Worm (Caenorhabditis elegans) whole organism, midembryonic: Measurements from ENCODE around the gene T03F6.4.

Experiments
- T22C8.4 ChIP-seq: fragments of 200-800 bp; sonication (Bioruptor generic); IDR thresholded peaks from 2 replicates; pipeline ENCODE4 v1.3.6; 2022; ENCODE audit warnings: missing genetic modification characterization, missing compliant biosample characterization
- cog-1 ChIP-seq: sonication (generic microtip); optimal IDR thresholded peaks from 2 replicates; lab custom pipeline; 2016; ENCODE audit warnings: missing genetic modification characterization, missing compliant biosample characterization
- flt-1 ChIP-seq: fragments of 200-800 bp; sonication (Bioruptor generic); IDR thresholded peaks from 2 replicates; pipeline ENCODE4 v1.3.6; 2022; ENCODE audit warnings: missing genetic modification characterization, missing compliant biosample characterization
- klf-2 ChIP-seq: fragments of 200-800 bp; sonication (Bioruptor generic); conservative IDR thresholded peaks from 2 replicates; pipeline ENCODE4 v1.3.6; 2022; ENCODE audit warnings: missing genetic modification reagents, missing genetic modification characterization, missing compliant biosample characterization
- med-1 ChIP-seq: sonication (generic microtip); optimal IDR thresholded peaks from 2 replicates; lab custom pipeline; 2017; ENCODE audit warnings: missing genetic modification characterization, mild to moderate bottlenecking, missing compliant biosample characterization, antibody characterized with exemption, missing genetic modification reagents; ENCODE audit not compliant: insufficient read depth
- ref-1 ChIP-seq: fragments of 200-800 bp; sonication (Bioruptor generic); conservative IDR thresholded peaks from 2 replicates; pipeline ENCODE4 v1.3.6; 2022; ENCODE audit warnings: missing genetic modification reagents, missing genetic modification characterization, missing compliant biosample characterization
- tab-1 ChIP-seq: fragments of 200-800 bp; sonication (Bioruptor generic); IDR thresholded peaks from 2 replicates; pipeline ENCODE4 v1.3.6; 2022; ENCODE audit warnings: missing genetic modification characterization, missing compliant biosample characterization
- ztf-23 ChIP-seq: fragments of 200-800 bp; sonication (Bioruptor generic); IDR thresholded peaks from 2 replicates; pipeline ENCODE4 v1.3.6; 2022; ENCODE audit warnings: missing genetic modification reagents, missing genetic modification characterization, missing compliant biosample characterization
- ztf-29 ChIP-seq: fragments of 200-800 bp; sonication (Bioruptor generic); IDR thresholded peaks from 2 replicates; pipeline ENCODE4 v1.3.6; 2022; ENCODE audit warnings: missing genetic modification reagents, missing genetic modification characterization, missing compliant biosample characterization

The T03F6.4 gene

DNA sequence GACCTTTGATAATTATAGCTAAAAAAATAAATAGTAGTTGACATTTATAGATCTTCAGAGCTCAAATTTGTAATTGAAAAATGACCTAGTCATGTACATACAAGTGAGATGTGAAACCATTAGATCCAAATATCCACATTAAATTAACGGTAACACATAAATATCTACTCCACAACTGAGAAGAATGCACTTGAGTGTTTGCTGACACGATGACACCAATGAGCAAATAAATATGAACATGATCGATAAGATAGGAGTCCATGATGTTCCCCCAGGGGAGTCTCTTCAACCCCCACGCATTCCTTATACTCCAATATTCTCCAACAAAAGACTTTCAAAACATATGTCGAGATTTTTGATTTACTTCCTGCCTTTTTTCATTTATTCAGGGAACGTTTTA lies 18.5 kb downstream of the T03F6.4 start, which contains the start of gene ttr-52:
TSS of gene ttr-52 (plus strand) at position 301 of the 400 bp plus-strand sequence.
- no peak for TF ChIP-seq med-1 (GFP tag; lab: Kevin White, UChicago)

DNA sequence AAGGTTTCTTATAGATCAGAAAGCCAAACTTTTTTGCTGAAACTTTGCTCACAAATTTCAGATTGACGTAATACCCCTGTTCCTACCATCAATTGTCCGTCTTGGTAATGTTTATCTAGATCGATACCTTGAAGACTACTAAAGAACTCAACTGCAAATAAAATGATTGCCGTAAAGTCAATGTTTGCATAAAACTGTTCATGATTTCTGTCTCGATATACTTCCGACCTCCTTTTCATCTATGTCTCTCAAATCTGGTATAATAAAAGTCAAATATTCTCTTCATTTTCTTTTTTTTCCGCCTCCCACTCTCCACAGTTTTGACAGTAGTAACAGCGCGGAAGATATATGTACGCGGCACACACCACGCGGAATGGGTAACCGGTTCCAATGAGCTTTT lies 19.6 kb downstream of the T03F6.4 start, which contains the start of gene nas-1:
TSS of gene nas-1 (plus strand) at position 301 of the 400 bp plus-strand sequence.
- TF ChIP-seq flt-1 (GFP tag; lab: Robert Waterston, UW) (no peak), ztf-23 (GFP tag; lab: Robert Waterston, UW) (no peak), klf-2 (GFP tag; lab: Robert Waterston, UW) (no peak), ztf-29 (GFP tag; lab: Robert Waterston, UW) (no peak), tab-1 (GFP tag; lab: Robert Waterston, UW) (no peak), med-1 (GFP tag; lab: Kevin White, UChicago) (no peak), ref-1 (GFP tag; lab: Robert Waterston, UW) (no peak), cog-1 (tag; lab: Kevin White, UChicago) (no peak), T22C8.4 (no peak)

ce11 chrIII:13409498-13409897 lies 23.5 kb downstream of the T03F6.4 start, which contains the start of gene myo-6:
Gene myo-6 (plus strand): TSS chrIII:13409798.
- TF ChIP-seq ztf-23 (GFP tag; lab: Robert Waterston, UW) = no peak
- TF ChIP-seq ref-1 (GFP tag; lab: Robert Waterston, UW) = no peak
- TF ChIP-seq T22C8.4 = no peak
- no peak for TF ChIP-seq med-1 (GFP tag; lab: Kevin White, UChicago)
- TF ChIP-seq flt-1 (GFP tag; lab: Robert Waterston, UW) = no peak
- TF ChIP-seq ztf-29 (GFP tag; lab: Robert Waterston, UW) = no peak
- TF ChIP-seq tab-1 (GFP tag; lab: Robert Waterston, UW) = no peak
- no peak for TF ChIP-seq cog-1 (tag; lab: Kevin White, UChicago)
- no peak for TF ChIP-seq klf-2 (GFP tag; lab: Robert Waterston, UW)

DNA sequence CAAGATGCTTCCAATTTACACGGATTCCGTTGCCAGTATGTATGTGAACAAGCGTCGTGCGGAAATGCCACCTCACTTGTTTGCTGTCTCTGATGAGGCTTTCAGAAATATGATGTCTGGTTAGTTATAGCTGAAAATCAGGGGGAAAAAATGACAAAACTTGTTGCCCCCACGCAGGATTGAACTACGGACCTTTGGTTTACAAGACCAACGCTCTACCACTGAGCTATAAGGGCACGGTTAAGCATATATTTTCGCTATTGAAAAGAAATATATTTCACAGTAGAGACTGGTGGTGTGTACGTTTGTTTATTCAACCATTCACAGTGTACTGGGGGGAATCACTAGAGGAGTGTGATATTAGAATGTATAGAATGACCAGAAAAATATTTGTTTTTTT lies 25.3 kb downstream of the T03F6.4 start:
- TF ChIP-seq flt-1 (GFP tag; lab: Robert Waterston, UW) (no peak), ref-1 (GFP tag; lab: Robert Waterston, UW) (no peak), klf-2 (GFP tag; lab: Robert Waterston, UW) (no peak), tab-1 (GFP tag; lab: Robert Waterston, UW) (no peak), ztf-29 (GFP tag; lab: Robert Waterston, UW) (no peak), med-1 (GFP tag; lab: Kevin White, UChicago) (no peak), T22C8.4 (no peak), cog-1 (tag; lab: Kevin White, UChicago) (no peak), ztf-23 (GFP tag; lab: Robert Waterston, UW) (no peak)

DNA sequence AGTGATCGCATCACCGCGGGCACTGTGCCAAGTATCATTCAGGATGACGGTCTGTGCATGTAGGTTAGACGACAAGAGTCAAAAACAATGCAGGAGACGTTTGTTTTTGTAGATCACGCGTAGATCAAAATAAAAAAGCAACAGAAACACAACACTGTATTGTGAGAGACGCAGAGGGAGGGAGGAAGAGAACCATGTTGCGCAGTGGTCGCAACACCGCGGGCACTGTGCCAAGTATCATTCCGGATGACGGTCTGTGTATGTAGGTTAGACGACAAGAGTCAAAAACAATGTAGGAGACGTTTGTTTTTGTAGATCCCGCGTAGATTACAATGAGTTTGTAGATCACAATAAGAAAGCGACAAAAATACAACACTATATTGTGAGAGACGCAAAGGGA lies 33.0 kb downstream of the T03F6.4 start:
- no peak for TF ChIP-seq med-1 (GFP tag; lab: Kevin White, UChicago)
- TF ChIP-seq T22C8.4 = no peak
- TF ChIP-seq ref-1 (GFP tag; lab: Robert Waterston, UW) = no peak
- TF ChIP-seq cog-1 (tag; lab: Kevin White, UChicago) = no peak
- no peak for TF ChIP-seq tab-1 (GFP tag; lab: Robert Waterston, UW)
- TF ChIP-seq flt-1 (GFP tag; lab: Robert Waterston, UW) = no peak
- TF ChIP-seq klf-2 (GFP tag; lab: Robert Waterston, UW) = no peak
- TF ChIP-seq ztf-23 (GFP tag; lab: Robert Waterston, UW) = no peak
- no peak for TF ChIP-seq ztf-29 (GFP tag; lab: Robert Waterston, UW)

DNA sequence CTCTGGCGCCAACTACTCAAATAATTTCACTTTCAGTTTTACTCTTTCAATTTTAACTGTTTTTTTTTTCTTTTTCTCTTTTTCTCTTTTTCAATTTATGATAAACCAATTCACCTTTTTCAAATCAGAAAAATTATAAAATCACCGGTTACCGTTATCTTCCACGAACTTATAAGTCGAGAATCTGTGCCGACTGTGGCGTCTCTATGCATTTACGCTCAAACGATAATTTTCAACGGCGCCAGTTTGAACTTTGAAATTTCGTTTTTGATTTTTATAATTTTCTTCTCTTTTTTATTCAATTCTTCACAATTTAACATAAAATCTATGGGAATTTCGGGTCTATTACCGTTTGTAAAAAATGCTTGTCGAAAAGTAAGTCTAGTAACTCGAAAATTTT lies 37.5 kb downstream of the T03F6.4 start, which contains the start of gene exo-1:
TSS of gene exo-1 (plus strand) at position 101 of the 400 bp plus-strand sequence.
- TF ChIP-seq cog-1 (tag; lab: Kevin White, UChicago) (no peak), ztf-29 (GFP tag; lab: Robert Waterston, UW) (no peak), med-1 (GFP tag; lab: Kevin White, UChicago) (no peak), ref-1 (GFP tag; lab: Robert Waterston, UW) (no peak), flt-1 (GFP tag; lab: Robert Waterston, UW) (no peak), ztf-23 (GFP tag; lab: Robert Waterston, UW) (no peak), klf-2 (GFP tag; lab: Robert Waterston, UW) (no peak), tab-1 (GFP tag; lab: Robert Waterston, UW) (no peak), T22C8.4 (no peak)

- no peak for TF ChIP-seq ztf-23 (GFP tag; lab: Robert Waterston, UW)
Measured at ce11 chrIII:13426036-13426435, 40.1 kb downstream of the T03F6.4 start, which contains the start of gene cope-1. Gene cope-1 (plus strand): TSS chrIII:13426264.

ce11 chrIII:13427817-13428216 lies 41.9 kb downstream of the T03F6.4 start:
- TF ChIP-seq ref-1 (GFP tag; lab: Robert Waterston, UW) (no peak), T22C8.4 (no peak), cog-1 (tag; lab: Kevin White, UChicago) (no peak), flt-1 (GFP tag; lab: Robert Waterston, UW) (no peak), klf-2 (GFP tag; lab: Robert Waterston, UW) (no peak), ztf-29 (GFP tag; lab: Robert Waterston, UW) (no peak), tab-1 (GFP tag; lab: Robert Waterston, UW) (no peak), ztf-23 (GFP tag; lab: Robert Waterston, UW) (no peak), med-1 (GFP tag; lab: Kevin White, UChicago) (no peak)

DNA sequence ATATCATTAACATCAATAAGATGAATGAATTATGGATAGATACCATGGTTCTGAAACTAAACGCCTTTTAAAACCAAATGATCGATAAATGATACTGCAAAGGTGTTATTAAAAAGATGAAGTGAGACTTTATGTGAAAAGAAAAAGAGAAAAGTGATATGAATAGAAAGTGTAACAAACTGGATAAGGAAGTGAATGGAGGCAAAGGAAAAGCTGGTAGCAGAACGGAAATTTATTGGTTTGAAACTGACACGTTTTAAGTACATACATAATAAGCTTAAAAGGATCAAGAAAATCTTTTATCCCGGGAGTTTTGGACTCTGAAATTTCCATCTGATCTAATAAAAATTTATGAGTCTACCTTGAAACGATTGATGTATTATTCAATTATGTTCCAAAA lies 43.7 kb downstream of the T03F6.4 start, which contains the start of gene bli-5:
TSS of gene bli-5 (minus strand) at position 101 of the 400 bp plus-strand sequence.
- TF ChIP-seq flt-1 (GFP tag; lab: Robert Waterston, UW) (no peak), tab-1 (GFP tag; lab: Robert Waterston, UW) (no peak), T22C8.4 (no peak), med-1 (GFP tag; lab: Kevin White, UChicago) (no peak), cog-1 (tag; lab: Kevin White, UChicago) (no peak), ref-1 (GFP tag; lab: Robert Waterston, UW) (no peak), klf-2 (GFP tag; lab: Robert Waterston, UW) (no peak), ztf-29 (GFP tag; lab: Robert Waterston, UW) (no peak), ztf-23 (GFP tag; lab: Robert Waterston, UW) (no peak)
